Fruit fly (Drosophila melanogaster) whole organism, embryonic: Measurements from ENCODE around the gene Gpdh1.

Experiments
- CG10209 ChIP-seq: fragments of 200-800 bp; sonication (Bioruptor generic); optimal IDR thresholded peaks from 3 replicates; lab custom pipeline; 2017; ENCODE audit warnings: missing biosample characterization, mild to moderate bottlenecking, missing genetic modification characterization, missing genetic modification reagents
- CG10366 ChIP-seq: fragments of 200-800 bp; sonication (Bioruptor generic); IDR thresholded peaks from 2 replicates; pipeline ENCODE4 v1.3.6; 2022; ENCODE audit warnings: missing biosample characterization, missing genetic modification characterization
- CG10431 ChIP-seq: fragments of 200-800 bp; sonication (Bioruptor generic); optimal IDR thresholded peaks from 3 replicates; lab custom pipeline; 2018; ENCODE audit warnings: missing biosample characterization, mild to moderate bottlenecking, missing genetic modification characterization
- CG11504 ChIP-seq: fragments of 200-800 bp; sonication (Bioruptor generic); optimal IDR thresholded peaks from 3 replicates; lab custom pipeline; 2019; ENCODE audit warnings: missing biosample characterization, mild to moderate bottlenecking, missing genetic modification characterization, moderate library complexity
- CG11695 ChIP-seq: fragments of 200-800 bp; sonication (Bioruptor generic); IDR thresholded peaks from 3 replicates; pipeline ENCODE4 v1.3.6; 2022; ENCODE audit warnings: missing biosample characterization, missing genetic modification characterization
- CG12769 ChIP-seq: fragments of 200-800 bp; sonication (Bioruptor generic); optimal IDR thresholded peaks from 2 replicates; lab custom pipeline; 2019; ENCODE audit warnings: missing biosample characterization, mild to moderate bottlenecking, missing genetic modification characterization, moderate library complexity
- CG15269 ChIP-seq: fragments of 200-800 bp; sonication (Bioruptor generic); optimal IDR thresholded peaks from 2 replicates; lab custom pipeline; 2018; ENCODE audit warnings: missing biosample characterization, mild to moderate bottlenecking, missing genetic modification characterization, moderate library complexity
- CG16863 ChIP-seq: fragments of 200-800 bp; sonication (Bioruptor generic); optimal IDR thresholded peaks from 3 replicates; lab custom pipeline; 2016; ENCODE audit warnings: missing biosample characterization, missing genetic modification characterization
- CG17328 ChIP-seq: fragments of 200-800 bp; sonication (Bioruptor generic); IDR thresholded peaks from 2 replicates; pipeline ENCODE4 v1.3.6; 2022; ENCODE audit warnings: missing biosample characterization, missing genetic modification characterization
- CG17385 ChIP-seq: fragments of 200-800 bp; sonication (Bioruptor generic); optimal IDR thresholded peaks from 3 replicates; lab custom pipeline; 2018; ENCODE audit warnings: missing biosample characterization, mild to moderate bottlenecking, missing genetic modification characterization
- CG17568 ChIP-seq: fragments of 200-800 bp; sonication (Bioruptor generic); optimal IDR thresholded peaks from 2 replicates; lab custom pipeline; 2018; ENCODE audit warnings: missing biosample characterization, mild to moderate bottlenecking, missing genetic modification characterization, moderate library complexity
- CG17612 ChIP-seq: fragments of 200-800 bp; sonication (Bioruptor generic); IDR thresholded peaks from 2 replicates; pipeline ENCODE4 v1.3.6; 2022; ENCODE audit warnings: missing biosample characterization, missing genetic modification characterization
- CG30403 ChIP-seq: fragments of 200-800 bp; sonication (Bioruptor generic); optimal IDR thresholded peaks from 3 replicates; lab custom pipeline; 2016; ENCODE audit warnings: missing biosample characterization, missing genetic modification characterization
- CG31224 ChIP-seq: fragments of 200-800 bp; sonication (Bioruptor generic); IDR thresholded peaks from 2 replicates; pipeline ENCODE4 v1.3.6; 2022; ENCODE audit warnings: missing biosample characterization, missing genetic modification characterization
- CG34422 ChIP-seq: fragments of 200-800 bp; sonication (Bioruptor generic); IDR thresholded peaks from 3 replicates; pipeline ENCODE4 v1.3.6; 2022; ENCODE audit warnings: missing biosample characterization, missing genetic modification characterization
- CG4707 ChIP-seq: fragments of 200-800 bp; sonication (Bioruptor generic); optimal IDR thresholded peaks from 2 replicates; lab custom pipeline; 2018; ENCODE audit warnings: missing biosample characterization, mild to moderate bottlenecking, missing genetic modification characterization, moderate library complexity
- CG7357 ChIP-seq: fragments of 200-800 bp; sonication (Bioruptor generic); IDR thresholded peaks from 3 replicates; pipeline ENCODE4 v1.3.6; 2022; ENCODE audit warnings: missing biosample characterization, missing genetic modification characterization
- CG8944 ChIP-seq: fragments of 200-800 bp; sonication (Bioruptor generic); optimal IDR thresholded peaks from 3 replicates; lab custom pipeline; 2016; ENCODE audit warnings: missing biosample characterization, missing genetic modification characterization
- CG9817 ChIP-seq: fragments of 200-800 bp; sonication (Bioruptor generic); optimal IDR thresholded peaks from 2 replicates; lab custom pipeline; 2018; ENCODE audit warnings: missing biosample characterization, mild to moderate bottlenecking, missing genetic modification characterization, moderate library complexity
- D ChIP-seq, 2 experiments: fragments of 200-800 bp in 1 of 2; fragments of >200 bp in 1 of 2; sonication (Bioruptor generic) in 1 of 2; optimal IDR thresholded peaks; 2 replicates in 1 of 2; 3 replicates in 1 of 2; lab custom pipeline; 2017; ENCODE audit warnings: mild to moderate bottlenecking in 1 of 2, missing biosample characterization in 1 of 2, missing genetic modification characterization in 1 of 2, missing genetic modification reagents in 1 of 2
- Dip3 ChIP-seq: fragments of 200-800 bp; sonication (Bioruptor generic); optimal IDR thresholded peaks from 3 replicates; lab custom pipeline; 2016; ENCODE audit warnings: missing biosample characterization, missing genetic modification characterization
- Dref ChIP-seq: fragments of 200-800 bp; sonication (Bioruptor generic); IDR thresholded peaks from 2 replicates; pipeline ENCODE4 v1.3.6; 2022; ENCODE audit warnings: missing biosample characterization, missing genetic modification characterization
- Ets65A ChIP-seq: fragments of 200-800 bp; sonication (Bioruptor generic); peaks from one replicate; lab custom pipeline; 2016; ENCODE audit warnings: missing biosample characterization, missing genetic modification characterization
- H2.0 ChIP-seq: fragments of 200-800 bp; sonication (Bioruptor generic); IDR thresholded peaks from 2 replicates; pipeline ENCODE4 v1.3.6; 2022; ENCODE audit warnings: missing biosample characterization, missing genetic modification characterization
- Hr3 ChIP-seq: fragments of 200-800 bp; sonication (Bioruptor generic); optimal IDR thresholded peaks from 3 replicates; lab custom pipeline; 2016; ENCODE audit warnings: missing biosample characterization, missing genetic modification characterization
- Hr78 ChIP-seq, 2 experiments: fragments of 200-800 bp in 1 of 2; fragments of >200 bp in 1 of 2; sonication (Bioruptor generic) in 1 of 2; optimal IDR thresholded peaks; 2 replicates each; lab custom pipeline; 2017 to 2019; ENCODE audit warnings: missing biosample characterization in 2 of 2, missing genetic modification characterization in 2 of 2, mild to moderate bottlenecking in 1 of 2, moderate library complexity in 1 of 2
- Mrtf ChIP-seq: fragments of 200-800 bp; sonication (Bioruptor generic); IDR thresholded peaks from 3 replicates; pipeline ENCODE4 v1.3.6; 2022; ENCODE audit warnings: missing biosample characterization, missing genetic modification characterization
- NfI ChIP-seq: fragments of 200-800 bp; sonication (Bioruptor generic); optimal IDR thresholded peaks from 3 replicates; lab custom pipeline; 2018; ENCODE audit warnings: missing biosample characterization, mild to moderate bottlenecking, missing genetic modification characterization, moderate library complexity
- Poxn ChIP-seq: fragments of 200-800 bp; sonication (Bioruptor generic); IDR thresholded peaks from 2 replicates; pipeline ENCODE4 v1.3.6; 2022; ENCODE audit warnings: missing biosample characterization, missing genetic modification characterization
- amos ChIP-seq: fragments of 200-800 bp; sonication (Bioruptor generic); IDR thresholded peaks from 2 replicates; pipeline ENCODE4 v1.3.6; 2022; ENCODE audit warnings: missing biosample characterization, missing genetic modification characterization; ENCODE audit not compliant: partially characterized antibody
- ap ChIP-seq: fragments of 200-800 bp; sonication (Bioruptor generic); IDR thresholded peaks from 2 replicates; pipeline ENCODE4 v1.3.6; 2022; ENCODE audit warnings: missing biosample characterization, missing genetic modification characterization
- bcd ChIP-seq: fragments of 200-800 bp; sonication (Bioruptor generic); optimal IDR thresholded peaks from 2 replicates; lab custom pipeline; 2017; ENCODE audit warnings: missing biosample characterization, mild to moderate bottlenecking, missing genetic modification characterization
- cad ChIP-seq: fragments of >200 bp; optimal IDR thresholded peaks from 2 replicates; lab custom pipeline; 2017; ENCODE audit warnings: missing biosample characterization, missing genetic modification characterization
- dan ChIP-seq: fragments of 200-800 bp; sonication (Bioruptor generic); IDR thresholded peaks from 2 replicates; pipeline ENCODE4 v1.3.6; 2022; ENCODE audit warnings: missing biosample characterization, missing genetic modification characterization
- dm ChIP-seq: fragments of 200-800 bp; sonication (Bioruptor generic); optimal IDR thresholded peaks from 3 replicates; lab custom pipeline; 2016; ENCODE audit warnings: missing biosample characterization, missing genetic modification characterization
- exex ChIP-seq: fragments of 200-800 bp; sonication (Bioruptor generic); optimal IDR thresholded peaks from 4 replicates; lab custom pipeline; 2018; ENCODE audit warnings: missing biosample characterization, mild to moderate bottlenecking, missing genetic modification characterization, moderate library complexity
- hb ChIP-seq: fragments of 200-800 bp; sonication (Bioruptor generic); IDR thresholded peaks from 3 replicates; pipeline ENCODE4 v1.3.6; 2022; ENCODE audit warnings: missing biosample characterization, missing genetic modification characterization; ENCODE audit not compliant: partially characterized antibody
- hkb ChIP-seq, 2 experiments: fragments of 200-800 bp in 1 of 2; fragments of >200 bp in 1 of 2; sonication (Bioruptor generic) in 1 of 2; IDR thresholded peaks in 1 of 2; optimal IDR thresholded peaks in 1 of 2; 2 replicates each; pipeline versions ENCODE4 v1.3.6 to Lab custom; 2017 to 2022; ENCODE audit warnings: missing biosample characterization in 1 of 2, missing genetic modification characterization in 1 of 2
- ind ChIP-seq: fragments of 200-800 bp; sonication (Bioruptor generic); optimal IDR thresholded peaks from 3 replicates; lab custom pipeline; 2016; ENCODE audit warnings: missing biosample characterization, missing genetic modification characterization
- lilli ChIP-seq: fragments of 200-800 bp; sonication (Bioruptor generic); optimal IDR thresholded peaks from 3 replicates; lab custom pipeline; 2016; ENCODE audit warnings: missing biosample characterization, missing genetic modification characterization
- mirr ChIP-seq: fragments of 200-800 bp; sonication (Bioruptor generic); optimal IDR thresholded peaks from 3 replicates; lab custom pipeline; 2018; ENCODE audit warnings: missing biosample characterization, mild to moderate bottlenecking, missing genetic modification characterization
- nerfin-1 ChIP-seq: fragments of 200-800 bp; sonication (Bioruptor generic); optimal IDR thresholded peaks from 3 replicates; lab custom pipeline; 2019; ENCODE audit warnings: missing biosample characterization, mild to moderate bottlenecking, missing genetic modification characterization, moderate library complexity
- nom ChIP-seq: fragments of 200-800 bp; sonication (Bioruptor generic); optimal IDR thresholded peaks from 2 replicates; lab custom pipeline; 2017; ENCODE audit warnings: missing biosample characterization, missing genetic modification characterization, mild to moderate bottlenecking, moderate library complexity, missing genetic modification reagents
- peb ChIP-seq: fragments of 200-800 bp; sonication (Bioruptor generic); IDR thresholded peaks from 2 replicates; pipeline ENCODE4 v1.3.6; 2022; ENCODE audit warnings: missing biosample characterization, missing genetic modification characterization
- rib ChIP-seq: fragments of 200-800 bp; sonication (Bioruptor generic); IDR thresholded peaks from 2 replicates; pipeline ENCODE4 v1.3.6; 2022; ENCODE audit warnings: missing biosample characterization, missing genetic modification characterization
- sug ChIP-seq: fragments of 200-800 bp; optimal IDR thresholded peaks from 2 replicates; lab custom pipeline; 2019; ENCODE audit warnings: missing biosample characterization, mild to moderate bottlenecking, missing genetic modification characterization, moderate library complexity
- tll ChIP-seq, 2 experiments: fragments of 200-800 bp in 1 of 2; fragments of >200 bp in 1 of 2; sonication (Bioruptor generic) in 1 of 2; optimal IDR thresholded peaks; 2 replicates each; lab custom pipeline; 2017 to 2019; ENCODE audit warnings: missing biosample characterization in 2 of 2, missing genetic modification characterization in 2 of 2, mild to moderate bottlenecking in 1 of 2, moderate library complexity in 1 of 2
- tup ChIP-seq: fragments of 200-800 bp; sonication (Bioruptor generic); optimal IDR thresholded peaks from 2 replicates; lab custom pipeline; 2016; ENCODE audit warnings: missing biosample characterization, mild to moderate bottlenecking, missing genetic modification characterization, moderate library complexity
- usp ChIP-seq: fragments of >200 bp; optimal IDR thresholded peaks from 2 replicates; lab custom pipeline; 2017; ENCODE audit warnings: missing biosample characterization, missing genetic modification characterization
- vfl ChIP-seq: fragments of 200-800 bp; sonication (Bioruptor generic); optimal IDR thresholded peaks from 2 replicates; lab custom pipeline; 2016; ENCODE audit warnings: missing biosample characterization, missing genetic modification characterization

Gene Gpdh1

DNA sequence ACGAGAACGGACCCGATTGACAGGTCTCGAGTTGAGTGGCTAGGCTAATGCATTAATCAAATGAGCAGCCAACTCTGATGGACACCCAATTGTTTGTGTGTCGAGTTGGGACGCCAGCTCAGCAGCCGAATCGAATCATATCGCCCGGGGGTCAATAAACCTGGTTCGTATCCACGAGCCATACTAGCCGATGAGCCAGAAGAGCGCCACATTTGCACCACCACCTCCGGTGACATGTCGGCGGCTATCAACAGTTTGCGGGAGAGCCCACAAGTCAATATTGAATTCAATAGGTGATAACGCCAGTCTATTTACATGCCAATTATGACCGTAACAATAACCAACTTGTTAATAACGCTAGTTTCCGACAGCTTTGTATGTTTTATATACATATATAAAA, 30.7 kb downstream of the Gpdh1 start (continued):
- TF ChIP-seq CG10366 (no peak), sug (peak; percentile 83), nerfin-1 (tag; lab: Kevin White, UChicago) (peak; percentile 56), Dref (GFP tag; lab: Robert Waterston, UW) (no peak), tll (GFP tag; optimal IDR thresholded peaks at IDR 0.05; lab: Kevin White, UChicago) (no peak), peb (no peak), Ets65A (no peak), dan (GFP tag; lab: Robert Waterston, UW) (no peak), ind (GFP tag; lab: Kevin White, UChicago) (no peak), CG17385 (peak; percentile 67), CG17612 (GFP tag; lab: Robert Waterston, UW) (no peak), H2.0 (GFP tag; lab: Robert Waterston, UW) (no peak; the same call in 1 of the 2 replicates), exex (tag; lab: Kevin White, UChicago) (peak; percentile 31), CG15269 (tag; lab: Kevin White, UChicago) (peak; percentile 65), CG31224 (no peak), ap (GFP tag; lab: Robert Waterston, UW) (0 out of 2 replicates have a peak, but pooled peaks have one; percentile 26), CG4707 (GFP tag; lab: Kevin White, UChicago) (peak; percentile 65), CG16863 (GFP tag; lab: Kevin White, UChicago) (no peak), hkb (optimal IDR thresholded peaks at IDR 0.05; lab: Kevin White, UChicago) (no peak), hkb (GFP tag; IDR thresholded peaks at IDR 0.05; lab: Robert Waterston, UW) (peak; percentile 75), lilli (no peak), CG7357 (no peak), tup (GFP tag; lab: Kevin White, UChicago) (peak; percentile 56), hb (GFP tag; lab: Robert Waterston, UW) (no peak), CG11504 (tag; lab: Kevin White, UChicago) (peak; percentile 35), nom (GFP tag; lab: Kevin White, UChicago) (no peak), CG11695 (peak; percentile 27; the same call in 1 of the 3 replicates), CG17568 (GFP tag; lab: Kevin White, UChicago) (peak; percentile 69), CG34422 (GFP tag; lab: Robert Waterston, UW) (peak; percentile 20; the same call in 1 of the 3 replicates), mirr (peak; percentile 66), usp (GFP tag; lab: Kevin White, UChicago) (no peak), Hr3 (GFP tag; lab: Kevin White, UChicago) (no peak), Hr78 (GFP tag; optimal IDR thresholded peaks at IDR 0.05; lab: Kevin White, UChicago) (peak in 1 of 2 experiments; percentile 50), dm (GFP tag; lab: Kevin White, UChicago) (no peak), Mrtf (GFP tag; lab: Robert Waterston, UW) (no peak), CG17328 (no peak), vfl (no peak), CG10431 (GFP tag; lab: Kevin White, UChicago) (peak; percentile 40), amos (GFP tag; lab: Robert Waterston, UW) (no peak), D (optimal IDR thresholded peaks at IDR 0.05; lab: Kevin White, UChicago) (no peak), D (GFP tag; optimal IDR thresholded peaks at IDR 0.05; lab: Kevin White, UChicago) (peak; percentile 46), CG10209 (peak; percentile 74), CG30403 (GFP tag; lab: Kevin White, UChicago) (no peak), CG8944 (GFP tag; lab: Kevin White, UChicago) (no peak), NfI (GFP tag; lab: Kevin White, UChicago) (peak; percentile 45), bcd (GFP tag; lab: Kevin White, UChicago) (peak; percentile 49), Poxn (GFP tag; lab: Robert Waterston, UW) (no peak), cad (no peak), Dip3 (peak; percentile 31), rib (GFP tag; lab: Robert Waterston, UW) (no peak), CG9817 (tag; lab: Kevin White, UChicago) (peak; percentile 40), CG12769 (tag; lab: Kevin White, UChicago) (peak; percentile 79)
